Worm (Caenorhabditis elegans) whole organism, young adult: ENCODE results near the gene btb-9.

Experiments
- B0261.1 ChIP-seq: sonication (generic microtip); optimal IDR thresholded peaks from 2 replicates; lab custom pipeline; 2016; ENCODE audit warnings: mild to moderate bottlenecking, missing genetic modification characterization, moderate library complexity, missing compliant biosample characterization
- F55B11.4 ChIP-seq: sonication (generic microtip); optimal IDR thresholded peaks from 2 replicates; lab custom pipeline; 2016; ENCODE audit warnings: missing compliant biosample characterization, missing genetic modification characterization, borderline replicate concordance; ENCODE audit not compliant: insufficient read depth
- Y53G8AR.9 ChIP-seq: fragments of 200-800 bp; sonication (Bioruptor generic); conservative IDR thresholded peaks from 2 replicates; pipeline ENCODE4 v1.3.6; 2022; ENCODE audit warnings: missing genetic modification reagents, missing genetic modification characterization, missing compliant biosample characterization
- Y79H2A.3 ChIP-seq: fragments of 200-800 bp; sonication (Bioruptor generic); conservative IDR thresholded peaks from 2 replicates; pipeline ENCODE4 v1.3.6; 2022; ENCODE audit warnings: missing genetic modification reagents, missing genetic modification characterization, missing compliant biosample characterization
- ceh-40 ChIP-seq: fragments of 200-800 bp; sonication (Bioruptor generic); IDR thresholded peaks from 2 replicates; pipeline ENCODE4 v1.3.6; 2022; ENCODE audit warnings: missing genetic modification characterization, missing compliant biosample characterization
- chd-7 ChIP-seq: sonication (generic microtip); optimal IDR thresholded peaks from 2 replicates; lab custom pipeline; 2016; ENCODE audit warnings: mild to moderate bottlenecking, missing genetic modification characterization, moderate library complexity, missing compliant biosample characterization
- egl-18 ChIP-seq: fragments of 200-800 bp; sonication (Bioruptor generic); IDR thresholded peaks from 2 replicates; pipeline ENCODE4 v1.3.6; 2022; ENCODE audit warnings: missing genetic modification reagents, missing genetic modification characterization, missing compliant biosample characterization
- hlh-26 ChIP-seq: fragments of 200-800 bp; sonication (Bioruptor generic); conservative IDR thresholded peaks from 2 replicates; pipeline ENCODE4 v1.3.6; 2022; ENCODE audit warnings: missing genetic modification reagents, missing genetic modification characterization, missing compliant biosample characterization
- nfya-1 ChIP-seq: sonication (generic microtip); optimal IDR thresholded peaks from 2 replicates; lab custom pipeline; 2017; ENCODE audit warnings: antibody characterized with exemption, missing compliant biosample characterization, missing genetic modification characterization, borderline replicate concordance; ENCODE audit not compliant: insufficient read depth

DNA sequence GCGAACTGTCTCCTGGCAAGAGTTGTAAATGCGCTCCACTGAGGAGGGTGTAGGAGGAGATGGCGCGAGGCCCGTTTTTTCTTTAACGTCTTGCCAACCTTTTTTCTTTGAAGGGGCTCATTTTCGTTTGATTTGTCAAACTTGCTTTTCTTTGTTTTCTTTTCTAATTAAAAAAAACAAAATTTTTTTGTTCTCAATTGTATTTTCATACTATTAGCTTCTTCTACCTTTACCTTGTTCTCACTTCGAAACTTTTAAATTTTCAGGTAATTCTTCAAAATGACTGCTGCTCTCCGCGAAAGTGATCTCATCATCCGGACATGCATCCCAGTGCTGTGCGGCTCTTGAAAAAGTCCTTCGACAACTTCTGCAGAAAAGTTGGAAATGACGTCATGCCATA lies 18.3 kb upstream of the btb-9 start, which contains the start of gene fbxa-184:
- TF ChIP-seq Y79H2A.3 (GFP tag; lab: Robert Waterston, UW) (no peak), Y53G8AR.9 (GFP tag; lab: Robert Waterston, UW) (no peak), B0261.1 (tag; lab: Kevin White, UChicago) (no peak), F55B11.4 (tag; lab: Kevin White, UChicago) (no peak), hlh-26 (GFP tag; lab: Robert Waterston, UW) (no peak), ceh-40 (no peak), nfya-1 (no peak), chd-7 (tag; lab: Kevin White, UChicago) (no peak), egl-18 (GFP tag; lab: Robert Waterston, UW) (no peak)
